Fruit fly (Drosophila melanogaster) whole organism: ENCODE data around the gene tty.

Experiments
- CG8478 ChIP-seq: fragments of >200 bp; optimal IDR thresholded peaks from 2 replicates; lab custom pipeline; 2018; ENCODE audit warnings: inconsistent platforms
- EcR ChIP-seq, 2 experiments: fragments of >200 bp; optimal IDR thresholded peaks; 2 replicates each; lab custom pipeline; 2017; ENCODE audit warnings: missing biosample characterization in 2 of 2, missing genetic modification characterization in 2 of 2, missing genetic modification reagents in 2 of 2
- pan ChIP-seq: fragments of >200 bp; optimal IDR thresholded peaks from 2 replicates; lab custom pipeline; 2017
- psq ChIP-seq: fragments of >200 bp; optimal IDR thresholded peaks from 2 replicates; lab custom pipeline; 2017
- usp ChIP-seq: fragments of >200 bp; optimal IDR thresholded peaks from 2 replicates; lab custom pipeline; 2017; ENCODE audit warnings: missing biosample characterization, missing genetic modification characterization, mixed read lengths

DNA sequence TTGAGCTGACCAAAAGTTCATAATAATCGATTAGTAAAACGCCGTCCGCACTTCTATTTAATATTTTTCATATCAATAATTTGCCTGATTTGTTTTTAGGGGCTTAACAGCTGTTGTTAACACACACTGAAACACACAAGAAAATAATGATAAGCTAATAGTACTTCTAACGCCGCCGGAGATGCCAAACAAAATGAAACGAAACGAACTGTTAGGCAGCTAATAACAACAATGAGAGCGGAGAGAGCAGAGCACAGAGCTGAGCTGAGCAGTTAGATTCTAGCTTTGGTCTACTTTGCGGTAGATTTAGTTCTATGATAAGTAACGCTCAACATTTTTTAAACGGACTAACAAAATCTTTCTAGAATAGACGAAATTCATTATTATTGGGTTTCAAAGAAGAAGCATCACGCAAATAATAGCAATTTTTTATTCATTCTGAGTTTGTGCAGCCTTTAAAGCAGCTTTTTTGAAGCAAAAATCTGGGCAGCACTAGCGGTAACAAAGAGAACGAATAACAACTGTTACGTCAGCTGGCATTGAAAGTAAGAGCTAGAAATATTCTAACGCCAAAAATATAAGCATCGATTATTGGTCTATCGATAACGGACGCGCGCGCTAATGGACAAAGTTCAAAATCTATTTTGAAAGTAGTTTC, 32.9 kb downstream of the tty start, which contains the start of gene Abca3:
- TF ChIP-seq CG8478 (lab: Kevin White, UChicago) (no peak), usp (GFP tag; lab: Kevin White, UChicago) (no peak), pan (lab: Kevin White, UChicago) (no peak), psq (lab: Kevin White, UChicago) (no peak), EcR (GFP tag; optimal IDR thresholded peaks at IDR 0.05; lab: Kevin White, UChicago) (no peak)
